Worm (Caenorhabditis elegans): ENCODE data around the gene F13A7.7.

Gene F13A7.7

ce11 chrV:16410521-16410920 is 26.9 kb upstream of the F13A7.7 start, which contains the start of gene srh-145:
TSS of gene srh-145 (plus strand) at chrV:16410713.
- TF ChIP-seq ets-7 (tag; optimal IDR thresholded peaks at IDR 0.05) = no peak
- TF ChIP-seq hnd-1 (tag; optimal IDR thresholded peaks at IDR 0.05) = no peak
- no peak for TF ChIP-seq tbx-11 (GFP tag; IDR thresholded peaks at IDR 0.05)
- TF ChIP-seq aly-1 (tag; optimal IDR thresholded peaks at IDR 0.05) = no peak
- no peak for TF ChIP-seq flt-1 (GFP tag; IDR thresholded peaks at IDR 0.05)
- no peak for TF ChIP-seq F13C5.2 (tag; optimal IDR thresholded peaks at IDR 0.05)
- TF ChIP-seq sea-1 (GFP tag; conservative IDR thresholded peaks at IDR 0.05) = no peak
- no peak for TF ChIP-seq hmbx-1 (tag; optimal IDR thresholded peaks at IDR 0.05)
- no peak for TF ChIP-seq pes-1 (GFP tag; IDR thresholded peaks at IDR 0.05)
- no peak for TF ChIP-seq B0310.2 (tag; optimal IDR thresholded peaks at IDR 0.05)
- no peak for TF ChIP-seq tbx-37 (GFP tag; conservative IDR thresholded peaks at IDR 0.05)

ce11 chrV:16407663-16408062 is 24.0 kb upstream of the F13A7.7 start, which contains the start of gene F26D2.3:
TSS of gene F26D2.3 (plus strand) at chrV:16407963.
- TF ChIP-seq ceh-36 (tag; optimal IDR thresholded peaks at IDR 0.05) (no peak), B0310.2 (tag; optimal IDR thresholded peaks at IDR 0.05) (no peak), F13C5.2 (tag; optimal IDR thresholded peaks at IDR 0.05) (no peak), scrt-1 (GFP tag; IDR thresholded peaks at IDR 0.05) (no peak), hmg-4 (GFP tag; optimal IDR thresholded peaks at IDR 0.05) (no peak), tbx-37 (GFP tag; conservative IDR thresholded peaks at IDR 0.05) (no peak), hmbx-1 (tag; optimal IDR thresholded peaks at IDR 0.05) (no peak), aly-1 (tag; optimal IDR thresholded peaks at IDR 0.05) (no peak)

- TF ChIP-seq ama-1 (optimal IDR thresholded peaks at IDR 0.05) (no peak), tbx-37 (GFP tag; conservative IDR thresholded peaks at IDR 0.05) (no peak), scrt-1 (GFP tag; IDR thresholded peaks at IDR 0.05) (no peak), hnd-1 (tag; optimal IDR thresholded peaks at IDR 0.05) (no peak), F13C5.2 (tag; optimal IDR thresholded peaks at IDR 0.05) (no peak), ceh-36 (tag; optimal IDR thresholded peaks at IDR 0.05) (no peak), B0310.2 (tag; optimal IDR thresholded peaks at IDR 0.05) (no peak), ceh-13 (GFP tag; optimal IDR thresholded peaks at IDR 0.05) (no peak), pes-1 (GFP tag; IDR thresholded peaks at IDR 0.05) (no peak), sea-1 (GFP tag; conservative IDR thresholded peaks at IDR 0.05) (no peak), flt-1 (GFP tag; IDR thresholded peaks at IDR 0.05) (no peak), hmg-4 (GFP tag; optimal IDR thresholded peaks at IDR 0.05) (no peak), tra-4 (tag; optimal IDR thresholded peaks at IDR 0.05) (no peak), ets-7 (tag; optimal IDR thresholded peaks at IDR 0.05) (no peak), tbx-11 (GFP tag; IDR thresholded peaks at IDR 0.05) (no peak), hmbx-1 (tag; optimal IDR thresholded peaks at IDR 0.05) (no peak)
Measured at ce11 chrV:16406357-16406756, 22.7 kb upstream of the F13A7.7 start.

ce11 chrV:16405366-16405765 is 21.7 kb upstream of the F13A7.7 start:
- TF ChIP-seq ama-1 (optimal IDR thresholded peaks at IDR 0.05) (no peak), tbx-11 (GFP tag; IDR thresholded peaks at IDR 0.05) (no peak), ets-7 (tag; optimal IDR thresholded peaks at IDR 0.05) (no peak), pes-1 (GFP tag; IDR thresholded peaks at IDR 0.05) (no peak), aly-1 (tag; optimal IDR thresholded peaks at IDR 0.05) (no peak), hmg-4 (GFP tag; optimal IDR thresholded peaks at IDR 0.05) (no peak), sea-1 (GFP tag; conservative IDR thresholded peaks at IDR 0.05) (no peak), B0310.2 (tag; optimal IDR thresholded peaks at IDR 0.05) (no peak), hnd-1 (tag; optimal IDR thresholded peaks at IDR 0.05) (no peak), ceh-13 (GFP tag; optimal IDR thresholded peaks at IDR 0.05) (no peak), tra-4 (tag; optimal IDR thresholded peaks at IDR 0.05) (no peak), ceh-36 (tag; optimal IDR thresholded peaks at IDR 0.05) (no peak), flt-1 (GFP tag; IDR thresholded peaks at IDR 0.05) (no peak), hmbx-1 (tag; optimal IDR thresholded peaks at IDR 0.05) (no peak), scrt-1 (GFP tag; IDR thresholded peaks at IDR 0.05) (no peak), tbx-37 (GFP tag; conservative IDR thresholded peaks at IDR 0.05) (no peak), F13C5.2 (tag; optimal IDR thresholded peaks at IDR 0.05) (no peak)

ce11 chrV:16403974-16404373 is 20.3 kb upstream of the F13A7.7 start, which contains the start of gene syp-1:
TSS of gene syp-1 (plus strand) at chrV:16404274.
- TF ChIP-seq ceh-13 (GFP tag; optimal IDR thresholded peaks at IDR 0.05) = no peak
- no peak for TF ChIP-seq ets-7 (tag; optimal IDR thresholded peaks at IDR 0.05)
- no peak for TF ChIP-seq scrt-1 (GFP tag; IDR thresholded peaks at IDR 0.05)
- TF ChIP-seq tra-4 (tag; optimal IDR thresholded peaks at IDR 0.05) = no peak

ce11 chrV:16401519-16401918 is 17.9 kb upstream of the F13A7.7 start, which contains the start of gene F13A7.14:
TSS of gene F13A7.14 (plus strand) at chrV:16401891.
- no peak for TF ChIP-seq ama-1 (optimal IDR thresholded peaks at IDR 0.05)
- TF ChIP-seq hmg-4 (GFP tag; optimal IDR thresholded peaks at IDR 0.05) = peak; percentile 19
- peak; percentile 84 for TF ChIP-seq tbx-37 (GFP tag; conservative IDR thresholded peaks at IDR 0.05)
- TF ChIP-seq pes-1 (GFP tag; IDR thresholded peaks at IDR 0.05) = peak; percentile 64

ce11 chrV:16399388-16399787 is 15.8 kb upstream of the F13A7.7 start, which contains the start of gene sre-36:
TSS of gene sre-36 (plus strand) at chrV:16399688.
- no peak for TF ChIP-seq hmg-4 (GFP tag; optimal IDR thresholded peaks at IDR 0.05)
- no peak for TF ChIP-seq tbx-11 (GFP tag; IDR thresholded peaks at IDR 0.05)
- no peak for TF ChIP-seq ama-1 (optimal IDR thresholded peaks at IDR 0.05)

- TF ChIP-seq scrt-1 (GFP tag; IDR thresholded peaks at IDR 0.05) (no peak), tbx-11 (GFP tag; IDR thresholded peaks at IDR 0.05) (no peak), hnd-1 (tag; optimal IDR thresholded peaks at IDR 0.05) (no peak), ceh-13 (GFP tag; optimal IDR thresholded peaks at IDR 0.05) (no peak), B0310.2 (tag; optimal IDR thresholded peaks at IDR 0.05) (no peak), tbx-37 (GFP tag; conservative IDR thresholded peaks at IDR 0.05) (no peak), ceh-36 (tag; optimal IDR thresholded peaks at IDR 0.05) (no peak), aly-1 (tag; optimal IDR thresholded peaks at IDR 0.05) (no peak), F13C5.2 (tag; optimal IDR thresholded peaks at IDR 0.05) (no peak), pes-1 (GFP tag; IDR thresholded peaks at IDR 0.05) (no peak), tra-4 (tag; optimal IDR thresholded peaks at IDR 0.05) (no peak), hmg-4 (GFP tag; optimal IDR thresholded peaks at IDR 0.05) (no peak), sea-1 (GFP tag; conservative IDR thresholded peaks at IDR 0.05) (no peak), ets-7 (tag; optimal IDR thresholded peaks at IDR 0.05) (no peak), flt-1 (GFP tag; IDR thresholded peaks at IDR 0.05) (no peak), ama-1 (optimal IDR thresholded peaks at IDR 0.05) (no peak), hmbx-1 (tag; optimal IDR thresholded peaks at IDR 0.05) (no peak)
Measured at ce11 chrV:16395739-16396138, 12.1 kb upstream of the F13A7.7 start, which contains the start of gene F13A7.12. TSS of gene F13A7.12 (plus strand) at chrV:16396039.
